Worm (Caenorhabditis elegans) whole organism, L1 larva: ENCODE data around the gene spds-1.

Experiments
- C34B4.2 ChIP-seq: sonication (generic microtip); optimal IDR thresholded peaks from 2 replicates; lab custom pipeline; 2017; ENCODE audit warnings: mild to moderate bottlenecking, missing genetic modification characterization, missing compliant biosample characterization
- Y116A8C.19 ChIP-seq: sonication (generic microtip); optimal IDR thresholded peaks from 2 replicates; lab custom pipeline; 2016; ENCODE audit warnings: missing compliant biosample characterization, missing genetic modification characterization, borderline replicate concordance
- ceh-63 ChIP-seq: fragments of 200-800 bp; sonication (Bioruptor generic); optimal IDR thresholded peaks from 2 replicates; lab custom pipeline; 2018; ENCODE audit warnings: mild to moderate bottlenecking, missing genetic modification characterization, missing compliant biosample characterization
- ceh-8 ChIP-seq: fragments of 200-800 bp; sonication (Bioruptor generic); optimal IDR thresholded peaks from 2 replicates; lab custom pipeline; 2018; ENCODE audit warnings: mild to moderate bottlenecking, missing genetic modification characterization, moderate library complexity, missing compliant biosample characterization
- ceh-82 ChIP-seq, 3 experiments: fragments of 150-350 bp in 1 of 3; sonication (generic microtip) in 2 of 3; optimal IDR thresholded peaks; 2 replicates each; lab custom pipeline; 2014 to 2017; ENCODE audit warnings: missing biosample characterization in 3 of 3, missing genetic modification characterization in 3 of 3
- dsc-1 ChIP-seq: sonication (generic microtip); optimal IDR thresholded peaks from 2 replicates; lab custom pipeline; 2016; ENCODE audit warnings: mild to moderate bottlenecking, missing genetic modification characterization, missing compliant biosample characterization
- efl-1 ChIP-seq, 4 experiments: fragments of 150-350 bp; optimal IDR thresholded peaks in 3 of 4; peaks in 1 of 4; 1 replicate in 1 of 4; 2 replicates in 3 of 4; lab custom pipeline; 2014; ENCODE audit warnings: missing biosample characterization in 2 of 4, missing genetic modification characterization in 2 of 4, missing genetic modification reagents in 2 of 4
- egl-13 ChIP-seq: sonication (generic microtip); optimal IDR thresholded peaks from 2 replicates; lab custom pipeline; 2016; ENCODE audit warnings: missing genotype, missing genetic modification reagents, missing genetic modification characterization, missing compliant biosample characterization
- elt-2 ChIP-seq: sonication (generic microtip); optimal IDR thresholded peaks from 2 replicates; lab custom pipeline; 2016; ENCODE audit warnings: missing genetic modification characterization, mild to moderate bottlenecking, inconsistent platforms, missing compliant biosample characterization, missing genetic modification reagents
- elt-3 ChIP-seq, 6 experiments: fragments of 150-350 bp in 1 of 6; sonication (generic microtip); optimal IDR thresholded peaks; 2 replicates each; lab custom pipeline; 2017 to 2018; ENCODE audit warnings: missing biosample characterization in 6 of 6, missing genetic modification characterization in 6 of 6, inconsistent platforms in 1 of 6
- fkh-4 ChIP-seq: sonication (generic microtip); optimal IDR thresholded peaks from 2 replicates; lab custom pipeline; 2016; ENCODE audit warnings: missing compliant biosample characterization, missing genetic modification characterization, borderline replicate concordance
- grh-1 ChIP-seq: fragments of 200-800 bp; sonication (Bioruptor generic); IDR thresholded peaks from 2 replicates; pipeline ENCODE4 v1.3.6; 2022; ENCODE audit warnings: missing genetic modification reagents, missing genetic modification characterization, missing compliant biosample characterization
- hlh-17 ChIP-seq: fragments of 200-800 bp; sonication (Bioruptor generic); optimal IDR thresholded peaks from 2 replicates; lab custom pipeline; 2018; ENCODE audit warnings: missing genetic modification characterization, mild to moderate bottlenecking, missing compliant biosample characterization, moderate library complexity, borderline replicate concordance
- irx-1 ChIP-seq: sonication (generic microtip); optimal IDR thresholded peaks from 2 replicates; lab custom pipeline; 2016; ENCODE audit warnings: missing genetic modification characterization, missing compliant biosample characterization
- isw-1 ChIP-seq: fragments of 200-800 bp; sonication (Bioruptor generic); IDR thresholded peaks from 2 replicates; pipeline ENCODE4 v1.3.6; 2022; ENCODE audit warnings: missing genetic modification characterization, missing compliant biosample characterization
- lin-13 ChIP-seq: fragments of 150-350 bp; optimal IDR thresholded peaks from 2 replicates; lab custom pipeline; 2014; ENCODE audit warnings: missing biosample characterization, missing genetic modification reagents, missing genetic modification characterization
- lin-14 ChIP-seq: fragments of 200-800 bp; sonication (Bioruptor generic); optimal IDR thresholded peaks from 2 replicates; lab custom pipeline; 2018; ENCODE audit warnings: mild to moderate bottlenecking, missing genetic modification characterization, moderate library complexity, missing compliant biosample characterization
- lin-15B ChIP-seq: fragments of 150-350 bp; sonication (generic microtip); optimal IDR thresholded peaks from 3 replicates; lab custom pipeline; 2014; ENCODE audit warnings: missing biosample characterization, missing genetic modification characterization
- lin-35 ChIP-seq, 2 experiments: fragments of 150-350 bp; optimal IDR thresholded peaks; 2 replicates each; lab custom pipeline; 2014; ENCODE audit warnings: missing biosample characterization in 2 of 2, missing genetic modification characterization in 2 of 2, missing genetic modification reagents in 2 of 2
- lin-39 ChIP-seq: fragments of 150-350 bp; optimal IDR thresholded peaks from 2 replicates; lab custom pipeline; 2014; ENCODE audit warnings: missing biosample characterization, missing genetic modification reagents, missing genetic modification characterization
- lsy-2 ChIP-seq, 2 experiments: fragments of 150-350 bp; optimal IDR thresholded peaks; 2 replicates each; lab custom pipeline; 2014; ENCODE audit warnings: missing biosample characterization in 2 of 2, missing genetic modification characterization in 2 of 2
- mab-9 ChIP-seq: fragments of 200-800 bp; sonication (Bioruptor generic); IDR thresholded peaks from 2 replicates; pipeline ENCODE4 v1.3.6; 2022; ENCODE audit warnings: missing genetic modification reagents, missing genetic modification characterization, missing compliant biosample characterization
- mdl-1 ChIP-seq, 2 experiments: fragments of 150-350 bp; optimal IDR thresholded peaks; 2 replicates each; lab custom pipeline; 2014 to 2017; ENCODE audit warnings: missing biosample characterization in 2 of 2, missing genetic modification characterization in 2 of 2, inconsistent platforms in 1 of 2
- nhr-19 ChIP-seq: fragments of 200-800 bp; sonication (Bioruptor generic); conservative IDR thresholded peaks from 2 replicates; pipeline ENCODE4 v1.3.6; 2022; ENCODE audit warnings: missing genetic modification characterization, missing compliant biosample characterization
- nhr-237 ChIP-seq: fragments of 150-350 bp; optimal IDR thresholded peaks from 2 replicates; lab custom pipeline; 2014; ENCODE audit warnings: missing biosample characterization, missing genetic modification characterization
- nhr-28 ChIP-seq: fragments of 150-350 bp; optimal IDR thresholded peaks from 2 replicates; lab custom pipeline; 2014; ENCODE audit warnings: missing biosample characterization, missing genetic modification characterization
- nhr-71 ChIP-seq: sonication (generic microtip); optimal IDR thresholded peaks from 2 replicates; lab custom pipeline; 2016; ENCODE audit warnings: mild to moderate bottlenecking, missing genetic modification characterization, moderate library complexity, missing compliant biosample characterization
- nhr-84 ChIP-seq: sonication (generic microtip); optimal IDR thresholded peaks from 2 replicates; lab custom pipeline; 2017; ENCODE audit warnings: missing biosample characterization, missing genetic modification characterization
- nhr-85 ChIP-seq: sonication (generic microtip); peaks from one replicate; lab custom pipeline; 2016; ENCODE audit warnings: missing genetic modification characterization, inconsistent platforms, missing compliant biosample characterization
- pag-3 ChIP-seq: sonication (generic microtip); optimal IDR thresholded peaks from 2 replicates; lab custom pipeline; 2017; ENCODE audit warnings: missing genetic modification characterization, mild to moderate bottlenecking, missing compliant biosample characterization, antibody characterized with exemption, borderline replicate concordance; ENCODE audit not compliant: insufficient read depth
- sup-37 ChIP-seq: fragments of 200-800 bp; sonication (Bioruptor generic); optimal IDR thresholded peaks from 2 replicates; lab custom pipeline; 2018; ENCODE audit warnings: mild to moderate bottlenecking, missing genetic modification characterization, missing compliant biosample characterization
- swsn-7 ChIP-seq: sonication (generic microtip); optimal IDR thresholded peaks from 2 replicates; lab custom pipeline; 2016; ENCODE audit warnings: missing genetic modification characterization, missing compliant biosample characterization
- unc-130 ChIP-seq: fragments of 150-350 bp; optimal IDR thresholded peaks from 2 replicates; lab custom pipeline; 2017; ENCODE audit warnings: missing biosample characterization, missing genetic modification characterization, inconsistent platforms
- unc-86 ChIP-seq: sonication (generic microtip); optimal IDR thresholded peaks from 2 replicates; lab custom pipeline; 2016; ENCODE audit warnings: missing genetic modification characterization, missing compliant biosample characterization
- ztf-4 ChIP-seq: fragments of 150-350 bp; optimal IDR thresholded peaks from 2 replicates; lab custom pipeline; 2014; ENCODE audit warnings: missing biosample characterization, missing genetic modification characterization

The spds-1 gene

DNA sequence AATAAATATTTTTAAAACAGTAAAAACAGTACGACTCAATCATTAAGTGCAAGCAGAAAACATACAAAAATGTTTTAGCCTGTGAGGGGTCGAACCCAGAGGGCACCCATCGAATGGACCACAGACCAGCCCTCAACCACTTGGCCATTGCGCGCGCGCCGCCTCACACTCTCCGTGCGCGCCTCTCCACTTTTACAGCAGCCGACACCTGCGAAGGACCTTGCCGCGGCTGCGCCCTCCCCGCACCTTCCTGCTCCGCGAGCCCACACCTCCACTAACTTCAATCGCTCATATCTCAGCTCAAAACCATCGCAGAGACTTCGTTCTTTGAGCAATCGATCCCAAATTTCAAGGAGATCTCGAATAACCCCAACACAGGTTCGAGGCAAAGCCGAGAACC lies 28.3 kb upstream of the spds-1 start (continued):
- TF ChIP-seq grh-1 (GFP tag; lab: Robert Waterston, UW) (peak; percentile 57), unc-86 (peak; percentile 70), nhr-71 (tag; lab: Kevin White, UChicago) (peak; percentile 86), mab-9 (0 out of 2 replicates have a peak, but pooled peaks have one; percentile 37), lin-14 (GFP tag; lab: Kevin White, UChicago) (peak; percentile 68), dsc-1 (tag; lab: Kevin White, UChicago) (peak; percentile 66), ceh-8 (peak; percentile 81), isw-1 (GFP tag; lab: Robert Waterston, UW) (peak; percentile 16; the same call in 1 of the 2 replicates), egl-13 (tag; lab: Kevin White, UChicago) (peak; percentile 25), lsy-2 (tag; optimal IDR thresholded peaks at IDR 0.05; lab: Kevin White, UChicago) (peak; percentile 8 to 63)

DNA sequence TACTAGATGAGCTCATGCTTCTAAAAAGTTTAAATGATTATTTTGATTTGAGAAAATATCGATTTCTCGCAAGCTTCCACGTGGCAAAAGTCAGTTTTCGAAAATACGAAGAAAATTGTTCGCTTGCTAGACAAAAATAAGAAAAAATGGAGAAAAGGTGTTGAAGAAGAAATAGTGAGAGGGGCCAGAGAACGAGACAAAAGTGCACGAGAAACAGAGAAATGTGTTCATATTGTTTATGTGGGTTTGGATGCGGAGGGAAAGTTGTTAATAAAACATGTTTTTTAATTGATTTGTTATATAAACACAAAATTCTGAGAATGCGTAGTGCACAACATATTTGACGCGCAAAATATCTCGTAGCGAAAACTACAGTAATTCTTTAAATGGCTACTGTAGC lies 21.3 kb upstream of the spds-1 start, which contains the start of gene Y46G5A.15:
Gene Y46G5A.15, minus strand, starts transcription at position 26 of the 400 bp plus-strand sequence.
- TF ChIP-seq C34B4.2 (no peak), efl-1 (optimal IDR thresholded peaks at IDR 0.05; lab: Kevin White, UChicago) (no peak), efl-1 (GFP tag; optimal IDR thresholded peaks at IDR 0.05 in 1 of 2; lab: Kevin White, UChicago) (peak in 1 of 2 experiments; percentile 30)

ce11 chrII:12787831-12788248 lies 18.9 kb upstream of the spds-1 start, which contains the start of gene alkb-7:
Gene alkb-7 (minus strand): TSS chrII:12788153.
- TF ChIP-seq ztf-4 (tag; lab: Kevin White, UChicago) (peak; percentile 2), efl-1 (optimal IDR thresholded peaks at IDR 0.05; lab: Kevin White, UChicago) (no peak), efl-1 (GFP tag; optimal IDR thresholded peaks at IDR 0.05 in 1 of 2; lab: Kevin White, UChicago) (peak in 1 of 2 experiments; percentile 70), sup-37 (GFP tag; lab: Kevin White, UChicago) (peak; percentile 9), ceh-63 (GFP tag; lab: Kevin White, UChicago) (no peak)

DNA sequence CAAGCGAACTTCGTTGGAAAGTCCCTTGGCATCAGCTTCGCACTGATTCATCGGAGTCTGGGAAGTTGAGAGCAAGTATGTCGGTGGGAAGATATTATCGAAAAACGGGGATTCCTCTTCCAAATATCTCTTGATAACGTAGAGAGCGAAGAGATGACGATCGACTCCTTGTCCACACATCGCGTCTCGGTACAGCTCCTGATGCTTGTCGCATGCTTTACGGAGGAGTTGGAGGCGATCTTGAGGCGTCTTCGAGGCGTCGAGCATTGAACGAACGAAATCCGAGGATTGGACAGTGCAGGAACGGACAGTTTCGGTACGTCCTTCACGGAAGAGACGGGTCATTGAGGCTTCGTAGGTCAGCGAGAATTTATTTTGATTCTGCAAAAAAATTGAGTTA lies 17.2 kb upstream of the spds-1 start:
- TF ChIP-seq swsn-7 (tag; lab: Kevin White, UChicago) (no peak), unc-86 (no peak), dsc-1 (tag; lab: Kevin White, UChicago) (no peak), lin-14 (GFP tag; lab: Kevin White, UChicago) (no peak), pag-3 (tag; lab: Kevin White, UChicago) (no peak)

DNA sequence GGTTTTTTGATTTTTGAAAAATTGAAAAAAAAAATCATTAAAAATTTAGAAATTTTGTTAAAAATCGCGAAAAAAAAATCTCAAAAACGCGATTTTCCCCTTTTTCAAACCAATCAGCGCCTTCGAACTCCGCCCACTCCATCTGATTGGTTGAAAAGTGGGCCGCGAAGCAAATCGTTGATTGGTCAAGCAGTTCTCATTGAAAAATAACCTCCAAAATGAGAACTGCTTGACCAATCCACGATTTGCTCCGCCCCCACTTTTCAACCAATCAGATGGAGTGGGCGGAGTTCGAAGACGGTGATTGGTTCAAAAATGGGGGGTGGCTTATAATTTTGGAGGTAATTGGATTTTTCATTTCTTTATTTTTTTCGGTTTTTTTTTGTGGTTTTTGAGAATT lies 16.3 kb upstream of the spds-1 start:
- TF ChIP-seq elt-3 (tag; optimal IDR thresholded peaks at IDR 0.05; lab: Kevin White, UChicago): no peak
- no peak for TF ChIP-seq unc-86
- TF ChIP-seq sup-37 (GFP tag; lab: Kevin White, UChicago): no peak
- no peak for TF ChIP-seq swsn-7 (tag; lab: Kevin White, UChicago)
- no peak for TF ChIP-seq nhr-28
- no peak for TF ChIP-seq fkh-4

DNA sequence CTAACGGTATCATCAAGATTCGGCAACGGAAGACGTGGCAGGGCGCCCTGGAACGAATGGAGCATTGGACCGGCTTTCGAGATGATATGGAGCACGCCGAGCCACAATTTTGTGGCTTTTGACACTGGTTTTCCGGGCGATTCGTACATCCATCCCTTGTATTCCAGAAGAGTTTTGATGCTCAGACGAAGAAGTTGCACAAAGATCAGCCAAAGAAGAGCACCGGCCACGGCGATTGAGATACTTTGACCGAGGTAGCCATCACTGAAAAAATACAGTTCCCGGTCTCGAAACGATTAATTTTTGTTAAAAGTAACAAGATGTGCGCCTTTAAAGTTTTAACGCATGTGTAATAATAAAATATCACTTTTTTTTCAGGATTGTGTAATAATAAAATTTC lies 11.5 kb upstream of the spds-1 start:
- TF ChIP-seq unc-130 (tag; lab: Kevin White, UChicago) (no peak), efl-1 (optimal IDR thresholded peaks at IDR 0.05; lab: Kevin White, UChicago) (no peak), efl-1 (GFP tag; optimal IDR thresholded peaks at IDR 0.05 in 1 of 2; lab: Kevin White, UChicago) (peak in 1 of 2 experiments; percentile 7)

- no peak for TF ChIP-seq hlh-17 (GFP tag; lab: Kevin White, UChicago)
- TF ChIP-seq nhr-19 (GFP tag; lab: Robert Waterston, UW): no peak
- TF ChIP-seq nhr-71 (tag; lab: Kevin White, UChicago): peak; percentile 1
- no peak for TF ChIP-seq Y116A8C.19 (tag; lab: Kevin White, UChicago)
- peak; percentile 21 for TF ChIP-seq elt-2 (tag; lab: Kevin White, UChicago)
- no peak for TF ChIP-seq lsy-2 (tag; optimal IDR thresholded peaks at IDR 0.05; lab: Kevin White, UChicago)
- no peak for TF ChIP-seq egl-13 (tag; lab: Kevin White, UChicago)
- no peak for TF ChIP-seq unc-86
- TF ChIP-seq nhr-237 (tag; lab: Kevin White, UChicago): no peak
- no peak for TF ChIP-seq ceh-82 (tag; optimal IDR thresholded peaks at IDR 0.05; lab: Kevin White, UChicago)
- no peak for TF ChIP-seq lin-13 (GFP tag; lab: Kevin White, UChicago)
- TF ChIP-seq mdl-1 (tag; optimal IDR thresholded peaks at IDR 0.05; lab: Kevin White, UChicago): no peak
- TF ChIP-seq lin-39 (tag; lab: Kevin White, UChicago): no peak
- no peak for TF ChIP-seq lin-15B (tag; lab: Kevin White, UChicago)
- TF ChIP-seq nhr-85 (tag; lab: Kevin White, UChicago): peak; percentile 29
- TF ChIP-seq nhr-84 (tag; lab: Kevin White, UChicago): no peak
- TF ChIP-seq irx-1: no peak
- TF ChIP-seq lin-35 (GFP tag; optimal IDR thresholded peaks at IDR 0.05; lab: Kevin White, UChicago): no peak
These were observed 10.6 kb upstream of the spds-1 start, which contains the start of gene cpt-1 for ce11 chrII:12796040-12796502. Gene cpt-1 (minus strand): TSS chrII:12796452.
